Worm (Caenorhabditis elegans) whole organism, L4 larva: ENCODE results near the gene sms-3.
A peak's percentile ranks its signal among the peaks of the same experiment; 100 is the strongest.

Source experiments
- F26F4.8 ChIP-seq: fragments of 200-800 bp; sonication (Bioruptor generic); conservative IDR thresholded peaks from 2 replicates; pipeline ENCODE4 v1.3.6; 2022; ENCODE audit warnings: missing genetic modification characterization, missing compliant biosample characterization
- F49E8.2 ChIP-seq: sonication (generic microtip); optimal IDR thresholded peaks from 2 replicates; lab custom pipeline; 2016; ENCODE audit warnings: missing compliant biosample characterization, mild to moderate bottlenecking, missing genetic modification characterization, borderline replicate concordance
- R02D3.7 ChIP-seq: fragments of 150-350 bp; sonication (generic microtip); optimal IDR thresholded peaks from 3 replicates; lab custom pipeline; 2014; ENCODE audit warnings: missing biosample characterization, missing genetic modification characterization
- T20F7.1 ChIP-seq: fragments of 200-800 bp; sonication (Bioruptor generic); optimal IDR thresholded peaks from 2 replicates; lab custom pipeline; 2018; ENCODE audit warnings: mild to moderate bottlenecking, missing genetic modification characterization, missing compliant biosample characterization
- ZK337.2 ChIP-seq: fragments of 200-800 bp; sonication (Bioruptor generic); IDR thresholded peaks from 2 replicates; pipeline ENCODE4 v1.3.6; 2022; ENCODE audit warnings: missing genetic modification reagents, missing genetic modification characterization, missing compliant biosample characterization
- ZK546.5 ChIP-seq, 2 experiments: sonication (generic microtip); optimal IDR thresholded peaks; 2 replicates each; lab custom pipeline; 2017; ENCODE audit warnings: missing biosample characterization in 2 of 2, missing genetic modification characterization in 2 of 2
- attf-4 ChIP-seq: sonication (generic microtip); optimal IDR thresholded peaks from 3 replicates; lab custom pipeline; 2017; ENCODE audit warnings: missing biosample characterization, missing genetic modification characterization
- ceh-28 ChIP-seq: fragments of 150-350 bp; optimal IDR thresholded peaks from 2 replicates; lab custom pipeline; 2014; ENCODE audit warnings: missing biosample characterization, missing genetic modification reagents, missing genetic modification characterization
- ces-1 ChIP-seq: fragments of 150-350 bp; sonication (generic microtip); optimal IDR thresholded peaks from 4 replicates; lab custom pipeline; 2014; ENCODE audit warnings: missing biosample characterization, missing genetic modification reagents, missing genetic modification characterization
- cey-2 ChIP-seq: sonication (generic microtip); optimal IDR thresholded peaks from 3 replicates; lab custom pipeline; 2017; ENCODE audit warnings: missing genetic modification characterization, mild to moderate bottlenecking, missing compliant biosample characterization, antibody characterized with exemption, borderline replicate concordance; ENCODE audit not compliant: insufficient read depth
- daf-16 ChIP-seq, 3 experiments: sonication (generic microtip); optimal IDR thresholded peaks; 2 replicates each; lab custom pipeline; 2016 to 2017; ENCODE audit warnings: missing genetic modification characterization in 3 of 3, missing genetic modification reagents in 3 of 3, mild to moderate bottlenecking in 2 of 3, missing compliant biosample characterization in 2 of 3, missing biosample characterization in 1 of 3, moderate library complexity in 1 of 3
- daf-19 ChIP-seq: fragments of 200-800 bp; sonication (Bioruptor generic); conservative IDR thresholded peaks from 2 replicates; pipeline ENCODE4 v1.3.6; 2022; ENCODE audit warnings: missing genetic modification characterization, missing compliant biosample characterization
- dmd-6 ChIP-seq: fragments of 200-800 bp; sonication (Bioruptor generic); IDR thresholded peaks from 2 replicates; pipeline ENCODE4 v1.3.6; 2022; ENCODE audit warnings: missing genetic modification reagents, missing genetic modification characterization, missing compliant biosample characterization
- dmd-9 ChIP-seq: fragments of 200-800 bp; sonication (Bioruptor generic); IDR thresholded peaks from 2 replicates; pipeline ENCODE4 v1.3.6; 2022; ENCODE audit warnings: missing genetic modification reagents, missing genetic modification characterization, missing compliant biosample characterization
- duxl-1 ChIP-seq: sonication (generic microtip); optimal IDR thresholded peaks from 2 replicates; lab custom pipeline; 2016; ENCODE audit warnings: mild to moderate bottlenecking, missing genetic modification characterization, moderate library complexity, missing compliant biosample characterization; ENCODE audit not compliant: poor library complexity
- dve-1 ChIP-seq: sonication (generic microtip); optimal IDR thresholded peaks from 2 replicates; lab custom pipeline; 2017; ENCODE audit warnings: antibody characterized with exemption, mild to moderate bottlenecking, missing genetic modification characterization, missing compliant biosample characterization; ENCODE audit not compliant: insufficient read depth
- hif-1 ChIP-seq, 2 experiments: sonication (generic microtip); optimal IDR thresholded peaks; 2 replicates each; lab custom pipeline; 2016 to 2017; ENCODE audit warnings: missing compliant biosample characterization in 2 of 2, missing genetic modification characterization in 2 of 2, missing genetic modification reagents in 2 of 2, missing genotype in 2 of 2, mild to moderate bottlenecking in 1 of 2
- hlh-11 ChIP-seq: fragments of 200-800 bp; sonication (Bioruptor generic); optimal IDR thresholded peaks from 2 replicates; lab custom pipeline; 2018; ENCODE audit warnings: mild to moderate bottlenecking, missing genetic modification characterization, missing compliant biosample characterization
- hlh-30 ChIP-seq: sonication (generic microtip); optimal IDR thresholded peaks from 2 replicates; lab custom pipeline; 2017; ENCODE audit warnings: antibody characterized with exemption, mild to moderate bottlenecking, missing genetic modification characterization, missing compliant biosample characterization; ENCODE audit not compliant: insufficient read depth
- hmg-1.1 ChIP-seq: fragments of 200-800 bp; sonication (Bioruptor generic); IDR thresholded peaks from 2 replicates; pipeline ENCODE4 v1.3.6; 2022; ENCODE audit warnings: missing genetic modification reagents, missing genetic modification characterization, missing compliant biosample characterization
- jun-1 ChIP-seq: fragments of 150-350 bp; optimal IDR thresholded peaks from 2 replicates; lab custom pipeline; 2014; ENCODE audit warnings: missing biosample characterization, missing genetic modification reagents, missing genetic modification characterization
- lin-1 ChIP-seq: fragments of 200-800 bp; sonication (Bioruptor generic); IDR thresholded peaks from 2 replicates; pipeline ENCODE4 v1.3.6; 2022; ENCODE audit warnings: missing genetic modification reagents, missing genetic modification characterization, missing compliant biosample characterization
- lin-13 ChIP-seq: fragments of 150-350 bp; optimal IDR thresholded peaks from 2 replicates; lab custom pipeline; 2014; ENCODE audit warnings: missing biosample characterization, missing genetic modification reagents, missing genetic modification characterization
- madf-5 ChIP-seq, 2 experiments: fragments of 200-800 bp; sonication (Bioruptor generic); IDR thresholded peaks; 2 replicates each; pipeline ENCODE4 v1.3.6; 2022; ENCODE audit warnings: missing compliant biosample characterization in 2 of 2, missing genetic modification characterization in 2 of 2
- madf-9 ChIP-seq: fragments of 200-800 bp; sonication (Bioruptor generic); conservative IDR thresholded peaks from 2 replicates; pipeline ENCODE4 v1.3.6; 2022; ENCODE audit warnings: missing genetic modification reagents, missing genetic modification characterization, missing compliant biosample characterization
- mes-2 ChIP-seq: sonication (generic microtip); optimal IDR thresholded peaks from 2 replicates; lab custom pipeline; 2016; ENCODE audit warnings: missing genotype, mild to moderate bottlenecking, missing genetic modification characterization, missing compliant biosample characterization; ENCODE audit not compliant: poor library complexity, severe bottlenecking
- nhr-10 ChIP-seq: fragments of 150-350 bp; optimal IDR thresholded peaks from 2 replicates; lab custom pipeline; 2014; ENCODE audit warnings: missing biosample characterization, missing genetic modification characterization
- nhr-28 ChIP-seq: fragments of 150-350 bp; optimal IDR thresholded peaks from 2 replicates; lab custom pipeline; 2014; ENCODE audit warnings: missing biosample characterization, missing genetic modification characterization
- nhr-41 ChIP-seq: fragments of 200-800 bp; sonication (Bioruptor generic); IDR thresholded peaks from 2 replicates; pipeline ENCODE4 v1.3.6; 2022; ENCODE audit warnings: missing genetic modification reagents, missing genetic modification characterization, missing compliant biosample characterization
- nhr-6 ChIP-seq: fragments of 150-350 bp; optimal IDR thresholded peaks from 2 replicates; lab custom pipeline; 2014; ENCODE audit warnings: missing biosample characterization, missing genetic modification characterization
- nhr-77 ChIP-seq: fragments of 150-350 bp; optimal IDR thresholded peaks from 2 replicates; lab custom pipeline; 2014; ENCODE audit warnings: missing biosample characterization, missing genetic modification characterization
- pha-4 ChIP-seq, 2 experiments: fragments of 150-350 bp in 1 of 2; fragments of 200-800 bp in 1 of 2; sonication (Bioruptor generic) in 1 of 2; IDR thresholded peaks in 1 of 2; optimal IDR thresholded peaks in 1 of 2; 2 replicates each; pipeline versions ENCODE4 v1.3.6 to Lab custom; 2014 to 2022; ENCODE audit warnings: missing genetic modification characterization in 2 of 2, missing genetic modification reagents in 2 of 2, missing biosample characterization in 1 of 2, missing compliant biosample characterization in 1 of 2
- php-3 ChIP-seq: fragments of 200-800 bp; sonication (Bioruptor generic); IDR thresholded peaks from 2 replicates; pipeline ENCODE4 v1.3.6; 2022; ENCODE audit warnings: missing genetic modification reagents, missing genetic modification characterization, missing compliant biosample characterization
- pqm-1 ChIP-seq: sonication (generic microtip); optimal IDR thresholded peaks from 2 replicates; lab custom pipeline; 2017; ENCODE audit warnings: missing biosample characterization, missing genetic modification characterization
- snpc-1.2 ChIP-seq: fragments of 200-800 bp; sonication (Bioruptor generic); IDR thresholded peaks from 2 replicates; pipeline ENCODE4 v1.3.6; 2022; ENCODE audit warnings: missing genetic modification reagents, missing genetic modification characterization, missing compliant biosample characterization
- spr-1 ChIP-seq: sonication (generic microtip); optimal IDR thresholded peaks from 2 replicates; lab custom pipeline; 2016; ENCODE audit warnings: mild to moderate bottlenecking, missing genetic modification characterization, missing compliant biosample characterization
- spr-3 ChIP-seq: fragments of 200-800 bp; sonication (Bioruptor generic); optimal IDR thresholded peaks from 2 replicates; lab custom pipeline; 2018; ENCODE audit warnings: mild to moderate bottlenecking, missing genetic modification characterization, missing compliant biosample characterization
- tag-97 ChIP-seq: fragments of 200-800 bp; sonication (Bioruptor generic); IDR thresholded peaks from 2 replicates; pipeline ENCODE4 v1.3.6; 2022; ENCODE audit warnings: missing genetic modification characterization, missing compliant biosample characterization
- tra-1 ChIP-seq: fragments of 200-800 bp; sonication (Bioruptor generic); IDR thresholded peaks from 2 replicates; pipeline ENCODE4 v1.3.6; 2022; ENCODE audit warnings: missing genetic modification reagents, missing genetic modification characterization, missing compliant biosample characterization
- vab-7 ChIP-seq: fragments of 200-800 bp; sonication (Bioruptor generic); IDR thresholded peaks from 2 replicates; pipeline ENCODE4 v1.3.6; 2022; ENCODE audit warnings: missing genetic modification reagents, missing genetic modification characterization, missing compliant biosample characterization
- zfp-3 ChIP-seq: fragments of 200-800 bp; sonication (Bioruptor generic); conservative IDR thresholded peaks from 2 replicates; pipeline ENCODE4 v1.3.6; 2022; ENCODE audit warnings: missing genetic modification reagents, missing genetic modification characterization, missing compliant biosample characterization
- zip-2 ChIP-seq: fragments of 150-350 bp; optimal IDR thresholded peaks from 2 replicates; lab custom pipeline; 2014; ENCODE audit warnings: missing biosample characterization, missing genetic modification characterization

Gene sms-3

DNA sequence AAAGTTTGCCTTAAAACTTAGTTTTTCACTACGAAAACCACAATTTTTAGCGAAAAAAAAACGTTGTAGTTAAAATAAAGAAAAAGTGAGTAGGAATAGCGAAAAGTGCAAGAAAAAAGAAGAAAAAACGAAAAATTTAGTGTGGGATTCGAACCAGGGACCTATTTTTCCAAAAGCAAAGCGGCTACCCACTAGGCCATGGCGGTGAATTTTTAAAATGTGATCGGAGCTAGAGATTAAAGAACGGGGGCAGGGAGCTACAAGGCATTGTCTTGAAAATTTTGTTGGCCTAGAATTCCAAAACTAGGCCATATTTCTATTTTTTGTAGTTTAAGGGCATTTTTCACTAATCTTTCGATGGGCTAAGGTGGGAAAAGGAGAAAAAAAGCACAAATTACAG, 2.8 kb upstream of the sms-3 start (continued):
- no peak for TF ChIP-seq lin-1
- no peak for TF ChIP-seq tag-97 (GFP tag; lab: Robert Waterston, UW)
- TF ChIP-seq F26F4.8 (GFP tag; lab: Robert Waterston, UW): 0 out of 2 replicates have a peak, but pooled peaks have one; percentile 58
- no peak for TF ChIP-seq nhr-41 (GFP tag; lab: Robert Waterston, UW)
- TF ChIP-seq hif-1 (tag; optimal IDR thresholded peaks at IDR 0.05; lab: Kevin White, UChicago): no peak
- no peak for TF ChIP-seq daf-16 (GFP tag; optimal IDR thresholded peaks at IDR 0.05; lab: Kevin White, UChicago)
- no peak for TF ChIP-seq daf-16 (tag; optimal IDR thresholded peaks at IDR 0.05; lab: Kevin White, UChicago)
- TF ChIP-seq ces-1 (GFP tag; lab: Kevin White, UChicago): no peak
- TF ChIP-seq madf-9: peak; percentile 42; the same call in 1 of the 2 replicates
- no peak for TF ChIP-seq spr-1 (tag; lab: Kevin White, UChicago)
- peak in 1 of 2 experiments; percentile 69; a peak in 1 of 4 replicates for TF ChIP-seq madf-5 (GFP tag; IDR thresholded peaks at IDR 0.05; lab: Robert Waterston, UW)
- TF ChIP-seq nhr-10: no peak
- no peak for TF ChIP-seq nhr-77 (tag; lab: Kevin White, UChicago)
- no peak for TF ChIP-seq dmd-6 (GFP tag; lab: Robert Waterston, UW)
- no peak for TF ChIP-seq ZK337.2 (GFP tag; lab: Robert Waterston, UW)
- no peak for TF ChIP-seq zfp-3 (GFP tag; lab: Robert Waterston, UW)
- peak; percentile 41; the same call in 1 of the 2 replicates for TF ChIP-seq vab-7 (GFP tag; lab: Robert Waterston, UW)
- no peak for TF ChIP-seq dmd-9 (GFP tag; lab: Robert Waterston, UW)
- no peak for TF ChIP-seq ceh-28 (tag; lab: Kevin White, UChicago)
- TF ChIP-seq daf-19 (GFP tag; lab: Robert Waterston, UW): no peak
- no peak for TF ChIP-seq hlh-30 (tag; lab: Kevin White, UChicago)
- no peak for TF ChIP-seq duxl-1 (tag; lab: Kevin White, UChicago)
- TF ChIP-seq, all 104 proteins: peak for 16

DNA sequence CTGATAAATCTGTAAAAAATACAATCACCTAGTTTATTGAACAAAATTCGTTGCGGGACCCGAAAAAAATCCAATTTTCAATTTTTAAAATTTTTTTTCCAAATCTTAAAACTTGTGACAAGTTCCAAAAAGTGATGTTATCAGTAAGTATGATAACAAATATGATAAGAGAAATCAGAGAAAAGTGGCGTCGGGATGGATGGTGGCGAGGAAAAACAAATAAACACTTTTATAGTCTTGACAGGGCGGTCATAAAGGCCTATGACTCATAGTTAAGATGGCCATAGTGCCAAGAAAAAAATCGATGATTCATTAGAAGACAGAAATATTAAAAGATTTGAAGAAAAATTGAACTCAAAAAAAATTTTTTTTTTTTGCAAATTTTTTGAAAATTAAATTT, 1.7 kb upstream of the sms-3 start:
- TF ChIP-seq F49E8.2 (tag; lab: Kevin White, UChicago) (no peak), pha-4 (GFP tag; IDR thresholded peaks at IDR 0.05; lab: Robert Waterston, UW) (no peak), pha-4 (tag; optimal IDR thresholded peaks at IDR 0.05; lab: Kevin White, UChicago) (peak; percentile 20), daf-16 (GFP tag; optimal IDR thresholded peaks at IDR 0.05; lab: Kevin White, UChicago) (no peak), daf-16 (tag; optimal IDR thresholded peaks at IDR 0.05; lab: Kevin White, UChicago) (peak; percentile 93), lin-13 (GFP tag; lab: Kevin White, UChicago) (peak; percentile 44), nhr-6 (tag; lab: Kevin White, UChicago) (peak; percentile 44), ZK337.2 (GFP tag; lab: Robert Waterston, UW) (no peak), cey-2 (tag; lab: Kevin White, UChicago) (no peak), lin-1 (no peak), attf-4 (tag; lab: Kevin White, UChicago) (no peak), nhr-77 (tag; lab: Kevin White, UChicago) (peak; percentile 38), nhr-28 (tag; lab: Kevin White, UChicago) (peak; percentile 83), tra-1 (GFP tag; lab: Robert Waterston, UW) (0 out of 2 replicates have a peak, but pooled peaks have one; percentile 20), zip-2 (tag; lab: Kevin White, UChicago) (no peak), T20F7.1 (GFP tag; lab: Kevin White, UChicago) (peak; percentile 9), R02D3.7 (tag; lab: Kevin White, UChicago) (no peak), dmd-6 (GFP tag; lab: Robert Waterston, UW) (peak; percentile 47), dmd-9 (GFP tag; lab: Robert Waterston, UW) (no peak), jun-1 (tag; lab: Kevin White, UChicago) (no peak), hmg-1.1 (GFP tag; lab: Robert Waterston, UW) (no peak), dve-1 (tag; lab: Kevin White, UChicago) (peak; percentile 81), pqm-1 (tag; lab: Kevin White, UChicago) (peak; percentile 67), ZK546.5 (tag; optimal IDR thresholded peaks at IDR 0.05; lab: Kevin White, UChicago) (no peak), mes-2 (tag; lab: Kevin White, UChicago) (no peak), php-3 (GFP tag; lab: Robert Waterston, UW) (peak; percentile 84), hlh-11 (tag; lab: Kevin White, UChicago) (peak; percentile 37), snpc-1.2 (GFP tag; lab: Robert Waterston, UW) (no peak), spr-1 (tag; lab: Kevin White, UChicago) (no peak), vab-7 (GFP tag; lab: Robert Waterston, UW) (no peak), hlh-30 (tag; lab: Kevin White, UChicago) (peak; percentile 50), spr-3 (GFP tag; lab: Kevin White, UChicago) (no peak)
